Fruit fly (Drosophila melanogaster) whole organism, embryonic: Measurements from ENCODE around the gene Hip14.

Experiments
- B-H2 ChIP-seq: fragments of 200-800 bp; sonication (Bioruptor generic); optimal IDR thresholded peaks from 2 replicates; lab custom pipeline; 2018; ENCODE audit warnings: missing biosample characterization, mild to moderate bottlenecking, missing genetic modification characterization
- CG10321 ChIP-seq: fragments of 200-800 bp; sonication (Bioruptor generic); IDR thresholded peaks from 2 replicates; pipeline ENCODE4 v1.3.6; 2022; ENCODE audit warnings: missing biosample characterization, missing genetic modification characterization
- CG10959 ChIP-seq: fragments of 200-800 bp; sonication (Bioruptor generic); IDR thresholded peaks from 2 replicates; pipeline ENCODE4 v1.3.6; 2022; ENCODE audit warnings: missing biosample characterization, missing genetic modification characterization
- CG12299 ChIP-seq: fragments of 200-800 bp; sonication (Bioruptor generic); optimal IDR thresholded peaks from 2 replicates; lab custom pipeline; 2018; ENCODE audit warnings: missing biosample characterization, mild to moderate bottlenecking, missing genetic modification characterization
- CG15073 ChIP-seq: fragments of 200-800 bp; sonication (Bioruptor generic); optimal IDR thresholded peaks from 2 replicates; lab custom pipeline; 2016; ENCODE audit warnings: missing biosample characterization, missing genetic modification characterization
- CG1529 ChIP-seq: fragments of 200-800 bp; sonication (Bioruptor generic); optimal IDR thresholded peaks from 3 replicates; lab custom pipeline; 2018; ENCODE audit warnings: missing biosample characterization, missing genetic modification characterization
- CG17612 ChIP-seq: fragments of 200-800 bp; sonication (Bioruptor generic); IDR thresholded peaks from 2 replicates; pipeline ENCODE4 v1.3.6; 2022; ENCODE audit warnings: missing biosample characterization, missing genetic modification characterization
- CG18599 ChIP-seq: fragments of 200-800 bp; sonication (Bioruptor generic); optimal IDR thresholded peaks from 3 replicates; lab custom pipeline; 2017; ENCODE audit warnings: missing biosample characterization, missing genetic modification characterization, mild to moderate bottlenecking, moderate library complexity, missing genetic modification reagents
- CG31365 ChIP-seq: fragments of 200-800 bp; sonication (Bioruptor generic); optimal IDR thresholded peaks from 2 replicates; lab custom pipeline; 2018; ENCODE audit warnings: missing biosample characterization, mild to moderate bottlenecking, missing genetic modification characterization
- CG32767 ChIP-seq: fragments of 200-800 bp; sonication (Bioruptor generic); IDR thresholded peaks from 2 replicates; pipeline ENCODE4 v1.3.6; 2022; ENCODE audit warnings: missing biosample characterization, missing genetic modification characterization
- CG3726 ChIP-seq: fragments of 200-800 bp; sonication (Bioruptor generic); IDR thresholded peaks from 3 replicates; pipeline ENCODE4, ENCODE4 v1.3.6; 2022; ENCODE audit warnings: missing biosample characterization, missing genetic modification characterization
- CG6254 ChIP-seq: fragments of 200-800 bp; sonication (Bioruptor generic); optimal IDR thresholded peaks from 3 replicates; lab custom pipeline; 2017; ENCODE audit warnings: mild to moderate bottlenecking, missing biosample characterization, missing genetic modification reagents, missing genetic modification characterization
- CG9609 ChIP-seq: fragments of 200-800 bp; sonication (Bioruptor generic); optimal IDR thresholded peaks from 3 replicates; lab custom pipeline; 2016; ENCODE audit warnings: missing biosample characterization, missing genetic modification characterization
- CG9797 ChIP-seq: fragments of 200-800 bp; sonication (Bioruptor generic); optimal IDR thresholded peaks from 3 replicates; lab custom pipeline; 2018; ENCODE audit warnings: missing biosample characterization, mild to moderate bottlenecking, missing genetic modification characterization
- CG9876 ChIP-seq: fragments of 200-800 bp; sonication (Bioruptor generic); optimal IDR thresholded peaks from 2 replicates; lab custom pipeline; 2016; ENCODE audit warnings: missing biosample characterization, missing genetic modification characterization
- CoRest ChIP-seq: fragments of 200-800 bp; sonication (Bioruptor generic); optimal IDR thresholded peaks from 3 replicates; lab custom pipeline; 2018; ENCODE audit warnings: missing biosample characterization, mild to moderate bottlenecking, missing genetic modification characterization, moderate library complexity
- Dbx ChIP-seq: fragments of 200-800 bp; sonication (Bioruptor generic); IDR thresholded peaks from 3 replicates; pipeline ENCODE4 v1.3.6; 2022; ENCODE audit warnings: missing biosample characterization, missing genetic modification characterization
- Dip2 ChIP-seq: fragments of 200-800 bp; sonication (Bioruptor generic); IDR thresholded peaks from 2 replicates; pipeline ENCODE4 v1.3.6; 2022; ENCODE audit warnings: missing biosample characterization, missing genetic modification characterization
- Eip74EF ChIP-seq, 2 experiments: fragments of 200-800 bp in 1 of 2; fragments of >200 bp in 1 of 2; sonication (Bioruptor generic) in 1 of 2; optimal IDR thresholded peaks; 2 replicates each; lab custom pipeline; 2017 to 2019; ENCODE audit warnings: missing biosample characterization in 2 of 2, missing genetic modification characterization in 2 of 2, mild to moderate bottlenecking in 1 of 2, moderate library complexity in 1 of 2
- H15 ChIP-seq: fragments of 200-800 bp; sonication (Bioruptor generic); IDR thresholded peaks from 3 replicates; pipeline ENCODE4 v1.3.6; 2022; ENCODE audit warnings: missing biosample characterization, missing genetic modification characterization
- Hey ChIP-seq: fragments of 200-800 bp; sonication (Bioruptor generic); optimal IDR thresholded peaks from 3 replicates; lab custom pipeline; 2018; ENCODE audit warnings: missing biosample characterization, mild to moderate bottlenecking, missing genetic modification characterization
- HmgD ChIP-seq: fragments of 200-800 bp; sonication (Bioruptor generic); optimal IDR thresholded peaks from 3 replicates; lab custom pipeline; 2016; ENCODE audit warnings: missing biosample characterization, missing genetic modification characterization
- Lpt ChIP-seq: fragments of >200 bp; optimal IDR thresholded peaks from 2 replicates; lab custom pipeline; 2018; ENCODE audit warnings: missing biosample characterization, missing genetic modification characterization
- MBD-R2 ChIP-seq: fragments of 200-800 bp; sonication (Bioruptor generic); IDR thresholded peaks from 2 replicates; pipeline ENCODE4 v1.3.6; 2022; ENCODE audit warnings: missing biosample characterization, missing genetic modification characterization
- Scr ChIP-seq: fragments of 200-800 bp; sonication (Bioruptor generic); IDR thresholded peaks from 2 replicates; pipeline ENCODE4 v1.3.6; 2022; ENCODE audit warnings: missing biosample characterization, missing genetic modification characterization; ENCODE audit not compliant: partially characterized antibody
- Six4 ChIP-seq: fragments of 200-800 bp; sonication (Bioruptor generic); optimal IDR thresholded peaks from 2 replicates; lab custom pipeline; 2016; ENCODE audit warnings: missing biosample characterization, missing genetic modification characterization
- Ssrp ChIP-seq: fragments of 200-800 bp; sonication (Bioruptor generic); optimal IDR thresholded peaks from 2 replicates; lab custom pipeline; 2018; ENCODE audit warnings: missing biosample characterization, mild to moderate bottlenecking, missing genetic modification characterization, moderate library complexity
- Vsx1 ChIP-seq: fragments of 200-800 bp; sonication (Bioruptor generic); optimal IDR thresholded peaks from 2 replicates; lab custom pipeline; 2017; ENCODE audit warnings: missing biosample characterization, mild to moderate bottlenecking, missing genetic modification characterization, missing genetic modification reagents
- Xbp1 ChIP-seq: fragments of 200-800 bp; sonication (Bioruptor generic); optimal IDR thresholded peaks from 3 replicates; lab custom pipeline; 2016; ENCODE audit warnings: missing biosample characterization, mild to moderate bottlenecking, missing genetic modification characterization
- ac ChIP-seq: fragments of 200-800 bp; sonication (Bioruptor generic); optimal IDR thresholded peaks from 3 replicates; lab custom pipeline; 2017; ENCODE audit warnings: missing biosample characterization, mild to moderate bottlenecking, missing genetic modification characterization
- bigmax ChIP-seq: fragments of 200-800 bp; sonication (Bioruptor generic); optimal IDR thresholded peaks from 2 replicates; lab custom pipeline; 2018; ENCODE audit warnings: missing biosample characterization, mild to moderate bottlenecking, missing genetic modification characterization
- cato ChIP-seq: fragments of 200-800 bp; sonication (Bioruptor generic); optimal IDR thresholded peaks from 2 replicates; lab custom pipeline; 2016; ENCODE audit warnings: missing biosample characterization, missing genetic modification characterization, borderline replicate concordance
- croc ChIP-seq: fragments of 200-800 bp; sonication (Bioruptor generic); conservative IDR thresholded peaks from 3 replicates; pipeline ENCODE4 v1.3.6; 2022; ENCODE audit warnings: missing biosample characterization, missing genetic modification characterization
- dm ChIP-seq: fragments of 200-800 bp; sonication (Bioruptor generic); optimal IDR thresholded peaks from 3 replicates; lab custom pipeline; 2016; ENCODE audit warnings: missing biosample characterization, missing genetic modification characterization
- fd102C ChIP-seq: fragments of 200-800 bp; sonication (Bioruptor generic); optimal IDR thresholded peaks from 2 replicates; lab custom pipeline; 2018; ENCODE audit warnings: missing biosample characterization, mild to moderate bottlenecking, missing genetic modification characterization, moderate library complexity
- fd96Cb ChIP-seq: fragments of 200-800 bp; sonication (Bioruptor generic); optimal IDR thresholded peaks from 2 replicates; lab custom pipeline; 2018; ENCODE audit warnings: missing biosample characterization, mild to moderate bottlenecking, missing genetic modification characterization, moderate library complexity
- inv ChIP-seq: fragments of 200-800 bp; sonication (Bioruptor generic); IDR thresholded peaks from 2 replicates; pipeline ENCODE4 v1.3.6; 2022; ENCODE audit warnings: missing biosample characterization, missing genetic modification characterization; ENCODE audit not compliant: partially characterized antibody
- kni ChIP-seq: fragments of 200-800 bp; sonication (Bioruptor generic); optimal IDR thresholded peaks from 3 replicates; lab custom pipeline; 2017; ENCODE audit warnings: mild to moderate bottlenecking, missing biosample characterization, missing genetic modification reagents, missing genetic modification characterization
- lab ChIP-seq: fragments of 200-800 bp; sonication (Bioruptor generic); optimal IDR thresholded peaks from 3 replicates; lab custom pipeline; 2017; ENCODE audit warnings: missing biosample characterization, missing genetic modification characterization, mild to moderate bottlenecking, moderate library complexity, missing genetic modification reagents
- mirr ChIP-seq: fragments of 200-800 bp; sonication (Bioruptor generic); optimal IDR thresholded peaks from 3 replicates; lab custom pipeline; 2018; ENCODE audit warnings: missing biosample characterization, mild to moderate bottlenecking, missing genetic modification characterization
- org-1 ChIP-seq: fragments of 200-800 bp; sonication (Bioruptor generic); optimal IDR thresholded peaks from 2 replicates; lab custom pipeline; 2017; ENCODE audit warnings: missing biosample characterization, missing genetic modification characterization
- phol ChIP-seq: fragments of 200-800 bp; sonication (Bioruptor generic); optimal IDR thresholded peaks from 3 replicates; lab custom pipeline; 2018; ENCODE audit warnings: missing biosample characterization, mild to moderate bottlenecking, missing genetic modification characterization, moderate library complexity
- pnt ChIP-seq: fragments of 200-800 bp; sonication (Bioruptor generic); optimal IDR thresholded peaks from 3 replicates; lab custom pipeline; 2016; ENCODE audit warnings: missing biosample characterization, missing genetic modification characterization
- sim ChIP-seq: fragments of 200-800 bp; sonication (Bioruptor generic); IDR thresholded peaks from 2 replicates; pipeline ENCODE4 v1.3.6; 2022; ENCODE audit warnings: missing biosample characterization, missing genetic modification characterization
- sr ChIP-seq: fragments of 200-800 bp; sonication (Bioruptor generic); IDR thresholded peaks from 3 replicates; pipeline ENCODE4 v1.3.6; 2022; ENCODE audit warnings: missing biosample characterization, missing genetic modification characterization
- tgo ChIP-seq: fragments of 200-800 bp; sonication (Bioruptor generic); IDR thresholded peaks from 3 replicates; pipeline ENCODE4 v1.3.6; 2022; ENCODE audit warnings: missing biosample characterization, missing genetic modification characterization
- tin ChIP-seq: fragments of 200-800 bp; sonication (Bioruptor generic); optimal IDR thresholded peaks from 3 replicates; lab custom pipeline; 2016; ENCODE audit warnings: missing biosample characterization, missing genetic modification characterization
- ttk ChIP-seq: fragments of 200-800 bp; sonication (Bioruptor generic); IDR thresholded peaks from 2 replicates; pipeline ENCODE4 v2.1.2; 2022; ENCODE audit warnings: missing biosample characterization, missing genetic modification characterization
- unc-4 ChIP-seq: fragments of 200-800 bp; sonication (Bioruptor generic); IDR thresholded peaks from 2 replicates; pipeline ENCODE4 v1.3.6; 2022; ENCODE audit warnings: missing biosample characterization, missing genetic modification characterization; ENCODE audit not compliant: partially characterized antibody

Gene Hip14

DNA sequence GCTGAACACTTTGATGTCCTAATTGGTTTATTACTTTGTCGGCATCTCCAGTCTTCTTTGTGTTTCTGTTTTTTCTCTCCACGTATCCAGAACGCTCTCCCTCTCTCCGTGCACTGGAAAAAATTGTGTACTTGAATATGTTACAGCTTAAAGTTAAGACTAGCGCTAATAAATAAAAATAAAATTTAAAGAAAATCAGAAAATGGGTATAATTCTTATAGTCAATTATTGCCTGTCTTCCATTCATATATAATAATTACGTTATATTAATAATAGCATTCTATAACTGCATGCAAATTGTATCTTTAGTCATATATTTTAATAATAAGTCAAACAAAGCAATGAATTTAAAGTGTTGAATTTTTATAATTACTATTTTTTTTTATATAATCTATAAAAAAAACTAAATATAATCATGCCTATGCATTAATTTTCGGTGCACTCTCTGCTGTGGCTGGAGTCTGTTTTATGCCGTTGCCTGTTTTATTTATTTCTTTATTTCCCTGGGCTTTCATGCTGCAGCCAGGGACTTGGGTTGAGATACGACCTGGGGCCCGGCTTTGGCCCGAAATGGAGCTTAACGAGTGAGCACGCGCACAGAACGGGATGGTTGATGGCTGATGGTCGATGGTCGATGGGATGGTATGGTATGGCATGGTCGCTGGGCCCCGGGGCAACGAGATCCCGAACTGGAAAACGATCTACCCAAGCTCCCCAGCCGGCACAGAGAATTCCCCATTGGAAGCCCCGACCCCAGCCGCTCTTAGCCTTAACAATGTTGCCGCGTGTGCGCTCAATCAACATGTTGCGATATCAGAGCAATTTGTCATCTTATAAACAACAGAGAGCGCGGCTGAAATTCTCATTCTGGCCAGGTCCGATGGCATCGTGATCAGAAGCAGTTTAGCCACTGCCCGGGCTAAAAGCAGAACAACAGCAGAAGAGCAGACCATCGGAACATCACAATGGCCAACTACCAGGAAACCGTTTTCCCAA, 28.0 kb downstream of the Hip14 start:
- no peak for TF ChIP-seq dm
- no peak for TF ChIP-seq Hey
- no peak for TF ChIP-seq Lpt (GFP tag; lab: Kevin White, UChicago)
- no peak for TF ChIP-seq CG9876
- TF ChIP-seq CG9609 (GFP tag; lab: Kevin White, UChicago) = no peak
- no peak for TF ChIP-seq pnt (GFP tag; lab: Kevin White, UChicago)
- no peak for TF ChIP-seq Dip2 (GFP tag; lab: Robert Waterston, UW)
- TF ChIP-seq MBD-R2 (GFP tag; lab: Robert Waterston, UW) = no peak
- TF ChIP-seq phol (tag; lab: Kevin White, UChicago) = peak; percentile 58
- no peak for TF ChIP-seq CG3726
- TF ChIP-seq CG10959 = no peak
- peak; percentile 1 for TF ChIP-seq Six4 (GFP tag; lab: Kevin White, UChicago)
- TF ChIP-seq inv (GFP tag; lab: Robert Waterston, UW) = no peak
- TF ChIP-seq tin = no peak
- no peak for TF ChIP-seq Xbp1 (GFP tag; lab: Kevin White, UChicago)
- no peak for TF ChIP-seq croc (GFP tag; lab: Robert Waterston, UW)
- TF ChIP-seq HmgD (GFP tag; lab: Kevin White, UChicago) = no peak
- TF ChIP-seq B-H2 (GFP tag; lab: Kevin White, UChicago) = no peak
- TF ChIP-seq ac (GFP tag; lab: Kevin White, UChicago) = no peak
- TF ChIP-seq CG31365 (tag; lab: Kevin White, UChicago) = no peak
- no peak for TF ChIP-seq Scr (GFP tag; lab: Robert Waterston, UW)
- no peak for TF ChIP-seq H15 (GFP tag; lab: Robert Waterston, UW)
- peak; percentile 21 for TF ChIP-seq Ssrp (tag; lab: Kevin White, UChicago)
- no peak for TF ChIP-seq CG32767 (GFP tag; lab: Robert Waterston, UW)
- TF ChIP-seq Eip74EF (GFP tag; optimal IDR thresholded peaks at IDR 0.05; lab: Kevin White, UChicago) = no peak
- TF ChIP-seq CG10321 (GFP tag; lab: Robert Waterston, UW) = no peak
- TF ChIP-seq CoRest (tag; lab: Kevin White, UChicago) = no peak
- no peak for TF ChIP-seq CG17612 (GFP tag; lab: Robert Waterston, UW)
- TF ChIP-seq kni (GFP tag; lab: Kevin White, UChicago) = no peak
- TF ChIP-seq org-1 (GFP tag; lab: Kevin White, UChicago) = no peak
- TF ChIP-seq lab = no peak
- no peak for TF ChIP-seq CG15073
- TF ChIP-seq fd96Cb = peak; percentile 36
- no peak; the same call in 2 of the 3 replicates for TF ChIP-seq tgo (GFP tag; lab: Robert Waterston, UW)
- no peak for TF ChIP-seq sr (GFP tag; lab: Robert Waterston, UW)
- TF ChIP-seq cato (GFP tag; lab: Kevin White, UChicago) = no peak
- no peak for TF ChIP-seq mirr (GFP tag; lab: Kevin White, UChicago)
- no peak for TF ChIP-seq CG18599
- no peak for TF ChIP-seq unc-4 (GFP tag; lab: Robert Waterston, UW)
- TF ChIP-seq bigmax = no peak
- TF ChIP-seq CG9797 (GFP tag; lab: Kevin White, UChicago) = no peak
- TF ChIP-seq ttk (GFP tag; lab: Robert Waterston, UW) = no peak
- no peak for TF ChIP-seq sim
- no peak for TF ChIP-seq Vsx1 (GFP tag; lab: Kevin White, UChicago)
- TF ChIP-seq CG12299 = no peak
- TF ChIP-seq CG1529 (GFP tag; lab: Kevin White, UChicago) = no peak
- no peak for TF ChIP-seq Dbx (GFP tag; lab: Robert Waterston, UW)
- no peak for TF ChIP-seq fd102C (GFP tag; lab: Kevin White, UChicago)
- TF ChIP-seq CG6254 = no peak
